Worm (Caenorhabditis elegans) whole organism, young adult: ENCODE data around the gene F10G7.5.

Experiments
- C06A6.2 ChIP-seq: fragments of 200-800 bp; sonication (Bioruptor generic); conservative IDR thresholded peaks from 2 replicates; pipeline ENCODE4 v1.3.6; 2022; ENCODE audit warnings: missing genetic modification characterization, missing compliant biosample characterization
- F37B4.10 ChIP-seq: fragments of 200-800 bp; sonication (Bioruptor generic); IDR thresholded peaks from 2 replicates; pipeline ENCODE4 v1.3.6; 2022; ENCODE audit warnings: missing genetic modification characterization, missing compliant biosample characterization
- F39B2.1 ChIP-seq: fragments of 200-800 bp; sonication (Bioruptor generic); IDR thresholded peaks from 2 replicates; pipeline ENCODE4 v1.3.6; 2022; ENCODE audit warnings: missing genetic modification reagents, missing genetic modification characterization, missing compliant biosample characterization
- F49E8.2 ChIP-seq: sonication (generic microtip); optimal IDR thresholded peaks from 3 replicates; lab custom pipeline; 2017; ENCODE audit warnings: missing genetic modification characterization, mild to moderate bottlenecking, missing compliant biosample characterization, antibody characterized with exemption, moderate library complexity; ENCODE audit not compliant: insufficient read depth
- F57C9.4 ChIP-seq: sonication (generic microtip); optimal IDR thresholded peaks from 2 replicates; lab custom pipeline; 2017; ENCODE audit warnings: mild to moderate bottlenecking, missing genetic modification characterization, missing compliant biosample characterization
- K11D2.4 ChIP-seq: fragments of 200-800 bp; sonication (Bioruptor generic); IDR thresholded peaks from 2 replicates; pipeline ENCODE4 v1.3.6; 2022; ENCODE audit warnings: missing genetic modification reagents, missing genetic modification characterization, missing compliant biosample characterization
- Y53F4B.3 ChIP-seq: fragments of 200-800 bp; sonication (Bioruptor generic); IDR thresholded peaks from 2 replicates; pipeline ENCODE4 v1.3.6; 2022; ENCODE audit warnings: missing genetic modification reagents, missing genetic modification characterization, missing compliant biosample characterization
- Y53G8AR.9 ChIP-seq: fragments of 200-800 bp; sonication (Bioruptor generic); conservative IDR thresholded peaks from 2 replicates; pipeline ENCODE4 v1.3.6; 2022; ENCODE audit warnings: missing genetic modification reagents, missing genetic modification characterization, missing compliant biosample characterization
- Y67H2A.10 ChIP-seq: fragments of 200-800 bp; sonication (Bioruptor generic); conservative IDR thresholded peaks from 2 replicates; pipeline ENCODE4 v1.3.6; 2022; ENCODE audit warnings: missing genetic modification reagents, missing genetic modification characterization, missing compliant biosample characterization
- Y95B8A.8 ChIP-seq: fragments of 200-800 bp; sonication (Bioruptor generic); IDR thresholded peaks from 2 replicates; pipeline ENCODE4 v1.3.6; 2022; ENCODE audit warnings: missing genetic modification reagents, missing genetic modification characterization, missing compliant biosample characterization
- ama-1 ChIP-seq, 3 experiments: fragments of 150-350 bp in 1 of 3; sonication (generic microtip) in 2 of 3; optimal IDR thresholded peaks; 2 replicates each; lab custom pipeline; 2014 to 2018; ENCODE audit warnings: missing biosample characterization in 2 of 3, missing genetic modification characterization in 2 of 3, missing genetic modification reagents in 2 of 3
- atf-7 ChIP-seq: sonication (generic microtip); optimal IDR thresholded peaks from 2 replicates; lab custom pipeline; 2017; ENCODE audit warnings: mild to moderate bottlenecking, missing genetic modification characterization, missing compliant biosample characterization
- attf-5 ChIP-seq: fragments of 200-800 bp; sonication (Bioruptor generic); optimal IDR thresholded peaks from 2 replicates; lab custom pipeline; 2018; ENCODE audit warnings: mild to moderate bottlenecking, missing genetic modification characterization, missing compliant biosample characterization
- ceh-27 ChIP-seq: fragments of 200-800 bp; sonication (Bioruptor generic); optimal IDR thresholded peaks from 2 replicates; lab custom pipeline; 2018; ENCODE audit warnings: mild to moderate bottlenecking, missing genetic modification characterization, moderate library complexity, missing compliant biosample characterization
- ceh-40 ChIP-seq: fragments of 200-800 bp; sonication (Bioruptor generic); IDR thresholded peaks from 2 replicates; pipeline ENCODE4 v1.3.6; 2022; ENCODE audit warnings: missing genetic modification characterization, missing compliant biosample characterization
- ceh-79 ChIP-seq: sonication (generic microtip); optimal IDR thresholded peaks from 2 replicates; lab custom pipeline; 2017; ENCODE audit warnings: mild to moderate bottlenecking, missing genetic modification characterization, missing compliant biosample characterization
- ets-4 ChIP-seq: fragments of 200-800 bp; sonication (Bioruptor generic); optimal IDR thresholded peaks from 2 replicates; lab custom pipeline; 2018; ENCODE audit warnings: mild to moderate bottlenecking, missing genetic modification characterization, missing compliant biosample characterization
- hlh-12 ChIP-seq: sonication (generic microtip); optimal IDR thresholded peaks from 2 replicates; lab custom pipeline; 2016; ENCODE audit warnings: missing genetic modification characterization, missing compliant biosample characterization
- hlh-26 ChIP-seq: fragments of 200-800 bp; sonication (Bioruptor generic); conservative IDR thresholded peaks from 2 replicates; pipeline ENCODE4 v1.3.6; 2022; ENCODE audit warnings: missing genetic modification reagents, missing genetic modification characterization, missing compliant biosample characterization
- hmg-1.2 ChIP-seq: fragments of 200-800 bp; sonication (Bioruptor generic); IDR thresholded peaks from 2 replicates; pipeline ENCODE4 v1.3.6; 2022; ENCODE audit warnings: missing genetic modification reagents, missing genetic modification characterization, missing compliant biosample characterization
- hrde-1 ChIP-seq: sonication (generic microtip); optimal IDR thresholded peaks from 2 replicates; lab custom pipeline; 2016; ENCODE audit warnings: missing genetic modification characterization, mild to moderate bottlenecking, missing compliant biosample characterization, moderate library complexity, missing genotype, missing genetic modification reagents, borderline replicate concordance
- hsf-1 ChIP-seq: fragments of 200-800 bp; sonication (Bioruptor generic); IDR thresholded peaks from 2 replicates; pipeline ENCODE4 v1.3.6; 2022; ENCODE audit warnings: missing genetic modification reagents, missing genetic modification characterization, missing compliant biosample characterization
- let-526 ChIP-seq: fragments of 200-800 bp; sonication (Bioruptor generic); IDR thresholded peaks from 2 replicates; pipeline ENCODE4 v1.3.6; 2022; ENCODE audit warnings: missing genetic modification reagents, missing genetic modification characterization, missing compliant biosample characterization
- lin-40 ChIP-seq: sonication (generic microtip); optimal IDR thresholded peaks from 2 replicates; lab custom pipeline; 2016; ENCODE audit warnings: missing genetic modification characterization, mild to moderate bottlenecking, missing compliant biosample characterization, missing genotype, missing genetic modification reagents
- lsy-27 ChIP-seq: sonication (generic microtip); optimal IDR thresholded peaks from 2 replicates; lab custom pipeline; 2017; ENCODE audit warnings: missing genetic modification characterization, mild to moderate bottlenecking, missing compliant biosample characterization, antibody characterized with exemption, missing genotype, borderline replicate concordance; ENCODE audit not compliant: insufficient read depth
- madf-3 ChIP-seq: fragments of 200-800 bp; sonication (Bioruptor generic); IDR thresholded peaks from 2 replicates; pipeline ENCODE4 v1.3.6; 2022; ENCODE audit warnings: missing genetic modification reagents, missing genetic modification characterization, missing compliant biosample characterization
- madf-8 ChIP-seq: fragments of 200-800 bp; sonication (Bioruptor generic); conservative IDR thresholded peaks from 2 replicates; pipeline ENCODE4 v1.3.6; 2022; ENCODE audit warnings: missing genetic modification reagents, missing genetic modification characterization, missing compliant biosample characterization
- mel-28 ChIP-seq: sonication (generic microtip); optimal IDR thresholded peaks from 2 replicates; lab custom pipeline; 2016; ENCODE audit warnings: borderline replicate concordance, mild to moderate bottlenecking, missing genetic modification characterization, missing compliant biosample characterization
- mes-4 ChIP-seq: sonication (generic microtip); optimal IDR thresholded peaks from 2 replicates; lab custom pipeline; 2016; ENCODE audit warnings: missing genotype, missing genetic modification characterization, missing compliant biosample characterization
- nhr-27 ChIP-seq: fragments of 200-800 bp; sonication (Bioruptor generic); optimal IDR thresholded peaks from 2 replicates; lab custom pipeline; 2018; ENCODE audit warnings: mild to moderate bottlenecking, missing genetic modification characterization, moderate library complexity, missing compliant biosample characterization
- nhr-80 ChIP-seq: sonication (generic microtip); optimal IDR thresholded peaks from 2 replicates; lab custom pipeline; 2016; ENCODE audit warnings: missing genetic modification characterization, missing compliant biosample characterization
- rpc-1 ChIP-seq, 2 experiments: fragments of 150-350 bp in 1 of 2; sonication (generic microtip) in 1 of 2; optimal IDR thresholded peaks; 2 replicates each; lab custom pipeline; 2014 to 2018; ENCODE audit warnings: missing biosample characterization in 1 of 2, missing genetic modification characterization in 1 of 2, missing genetic modification reagents in 1 of 2, missing genotype in 1 of 2
- snpc-3.4 ChIP-seq: sonication (generic microtip); optimal IDR thresholded peaks from 2 replicates; lab custom pipeline; 2017; ENCODE audit warnings: missing genetic modification characterization, mild to moderate bottlenecking, missing compliant biosample characterization, antibody characterized with exemption, moderate library complexity, missing genotype, missing genetic modification reagents
- snpc-4 ChIP-seq, 5 experiments: fragments of 150-350 bp in 1 of 5; sonication (generic microtip) in 4 of 5; optimal IDR thresholded peaks; 2 replicates each; lab custom pipeline; 2014 to 2018; ENCODE audit warnings: missing genetic modification characterization in 5 of 5, missing biosample characterization in 3 of 5, antibody characterized with exemption in 2 of 5, mild to moderate bottlenecking in 2 of 5, missing compliant biosample characterization in 2 of 5, missing genotype in 2 of 5, moderate library complexity in 2 of 5, missing genetic modification reagents in 1 of 5
- unc-130 ChIP-seq: sonication (generic microtip); optimal IDR thresholded peaks from 2 replicates; lab custom pipeline; 2016; ENCODE audit warnings: missing genetic modification reagents, missing genetic modification characterization, missing compliant biosample characterization
- unc-62 ChIP-seq: fragments of 150-350 bp; optimal IDR thresholded peaks from 2 replicates; lab custom pipeline; 2014; ENCODE audit warnings: missing biosample characterization, missing genetic modification reagents, missing genetic modification characterization
- zfh-2 ChIP-seq: fragments of 200-800 bp; sonication (Bioruptor generic); conservative IDR thresholded peaks from 2 replicates; pipeline ENCODE4 v1.3.6; 2022; ENCODE audit warnings: missing genetic modification reagents, missing genetic modification characterization, missing compliant biosample characterization
- ztf-18 ChIP-seq: sonication (generic microtip); optimal IDR thresholded peaks from 2 replicates; lab custom pipeline; 2016; ENCODE audit warnings: missing genotype, mild to moderate bottlenecking, missing genetic modification characterization, missing compliant biosample characterization
- ztf-3 ChIP-seq: fragments of 200-800 bp; sonication (Bioruptor generic); optimal IDR thresholded peaks from 2 replicates; lab custom pipeline; 2018; ENCODE audit warnings: mild to moderate bottlenecking, missing genetic modification characterization, missing compliant biosample characterization

The F10G7.5 gene

ce11 chrII:4693129-4693528, at the start of gene F10G7.5:
TSS of gene F10G7.5 (plus strand) at chrII:4693414.
- TF ChIP-seq nhr-80 (tag; lab: Kevin White, UChicago) (peak; percentile 1), attf-5 (GFP tag; lab: Kevin White, UChicago) (peak; percentile 4), hmg-1.2 (GFP tag; lab: Robert Waterston, UW) (peak; percentile 93), C06A6.2 (GFP tag; lab: Robert Waterston, UW) (no peak)
- TF ChIP-seq, all 124 proteins: peak for 3

DNA sequence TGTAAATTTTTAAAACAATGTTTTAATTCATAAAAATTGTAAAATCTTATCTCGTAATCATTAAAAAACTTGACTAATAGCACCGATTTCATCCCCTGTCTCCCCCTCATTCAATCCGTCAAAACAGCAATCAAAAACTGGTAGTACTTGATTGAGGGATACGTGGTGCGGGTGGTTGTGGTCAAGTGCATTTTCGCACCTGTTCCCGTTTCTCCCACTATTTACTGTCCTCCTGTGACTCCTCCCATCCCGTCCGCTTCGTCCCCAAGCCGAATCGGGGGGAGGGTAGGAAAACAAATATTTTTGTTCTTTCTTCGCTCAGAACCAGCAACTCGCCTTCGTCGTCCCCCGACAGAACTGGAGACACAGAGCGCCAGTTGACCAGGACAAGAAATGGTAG, 44.4 kb upstream of the F10G7.5 start, which contains the start of gene lgc-27:
TSS of gene lgc-27 (plus strand) at position 301 of the 400 bp plus-strand sequence.
- 0 out of 2 replicates have a peak, but pooled peaks have one; percentile 8 for TF ChIP-seq madf-3 (GFP tag; lab: Robert Waterston, UW)
- no peak for TF ChIP-seq ztf-3 (GFP tag; lab: Kevin White, UChicago)
- no peak for TF ChIP-seq ceh-79 (tag; lab: Kevin White, UChicago)
- TF ChIP-seq let-526 (GFP tag; lab: Robert Waterston, UW): no peak
- TF ChIP-seq ama-1 (optimal IDR thresholded peaks at IDR 0.05; lab: Kevin White, UChicago): no peak
- TF ChIP-seq ama-1 (GFP tag; optimal IDR thresholded peaks at IDR 0.05; lab: Kevin White, UChicago): no peak

ce11 chrII:4650072-4650471, 43.1 kb upstream of the F10G7.5 start:
- no peak for TF ChIP-seq zfh-2 (GFP tag; lab: Robert Waterston, UW)
- no peak for TF ChIP-seq F39B2.1 (GFP tag; lab: Robert Waterston, UW)
- no peak for TF ChIP-seq hlh-26 (GFP tag; lab: Robert Waterston, UW)
- no peak for TF ChIP-seq hrde-1
- no peak for TF ChIP-seq ets-4 (GFP tag; lab: Kevin White, UChicago)
- no peak for TF ChIP-seq F49E8.2 (tag; lab: Kevin White, UChicago)
- TF ChIP-seq snpc-4 (GFP tag; optimal IDR thresholded peaks at IDR 0.05; lab: Kevin White, UChicago): no peak
- TF ChIP-seq snpc-4 (tag; optimal IDR thresholded peaks at IDR 0.05; lab: Kevin White, UChicago): no peak
- TF ChIP-seq ceh-40 (GFP tag; lab: Robert Waterston, UW): no peak
- no peak for TF ChIP-seq Y67H2A.10
- TF ChIP-seq hlh-12 (tag; lab: Kevin White, UChicago): no peak
- no peak for TF ChIP-seq ztf-18
- TF ChIP-seq Y53F4B.3 (GFP tag; lab: Robert Waterston, UW): no peak
- TF ChIP-seq rpc-1 (optimal IDR thresholded peaks at IDR 0.05; lab: Kevin White, UChicago): no peak
- TF ChIP-seq rpc-1 (tag; optimal IDR thresholded peaks at IDR 0.05; lab: Kevin White, UChicago): no peak
- no peak for TF ChIP-seq ceh-27 (GFP tag; lab: Kevin White, UChicago)
- no peak for TF ChIP-seq Y53G8AR.9 (GFP tag; lab: Robert Waterston, UW)

ce11 chrII:4655834-4656233, 37.4 kb upstream of the F10G7.5 start, which contains the start of gene fut-6:
TSS of gene fut-6 (minus strand) at chrII:4655934.
- no peak for TF ChIP-seq mel-28 (tag; lab: Kevin White, UChicago)
- no peak for TF ChIP-seq madf-8 (GFP tag; lab: Robert Waterston, UW)
- no peak for TF ChIP-seq lin-40 (tag; lab: Kevin White, UChicago)
- TF ChIP-seq ceh-79 (tag; lab: Kevin White, UChicago): no peak
- no peak for TF ChIP-seq madf-3 (GFP tag; lab: Robert Waterston, UW)
- TF ChIP-seq F57C9.4 (tag; lab: Kevin White, UChicago): no peak
- no peak for TF ChIP-seq unc-130 (GFP tag; lab: Kevin White, UChicago)
- no peak for TF ChIP-seq ztf-3 (GFP tag; lab: Kevin White, UChicago)
- no peak for TF ChIP-seq hlh-26 (GFP tag; lab: Robert Waterston, UW)
- TF ChIP-seq mes-4 (tag; lab: Kevin White, UChicago): no peak
- TF ChIP-seq Y95B8A.8 (GFP tag; lab: Robert Waterston, UW): no peak
- TF ChIP-seq atf-7 (tag; lab: Kevin White, UChicago): no peak
- TF ChIP-seq ama-1 (optimal IDR thresholded peaks at IDR 0.05; lab: Kevin White, UChicago): no peak
- TF ChIP-seq ama-1 (GFP tag; optimal IDR thresholded peaks at IDR 0.05; lab: Kevin White, UChicago): no peak
- TF ChIP-seq F37B4.10 (GFP tag; lab: Robert Waterston, UW): no peak
- TF ChIP-seq unc-62 (GFP tag; lab: Kevin White, UChicago): no peak
- TF ChIP-seq K11D2.4 (GFP tag; lab: Robert Waterston, UW): no peak
- no peak for TF ChIP-seq lsy-27 (tag; lab: Kevin White, UChicago)
- no peak for TF ChIP-seq nhr-27 (tag; lab: Kevin White, UChicago)
- no peak for TF ChIP-seq snpc-3.4 (tag; lab: Kevin White, UChicago)
- TF ChIP-seq hsf-1 (GFP tag; lab: Robert Waterston, UW): no peak
